Worm (Caenorhabditis elegans): ENCODE data around the gene C25F9.11.

- TF ChIP-seq fkh-10 (GFP tag; optimal IDR thresholded peaks at IDR 0.05) (no peak), nhr-11 (tag; optimal IDR thresholded peaks at IDR 0.05) (no peak), ceh-2 (tag; optimal IDR thresholded peaks at IDR 0.05) (no peak)
Observed at ce11 chrV:19398882-19399281, 34.0 kb downstream of the C25F9.11 start, which contains the start of gene C25F9.13.

All from whole organism, late embryonic.